Worm (Caenorhabditis elegans) whole organism, midembryonic: ENCODE measurements around the gene Y54F10BM.20.

Experiments
- flt-1 ChIP-seq: fragments of 200-800 bp; sonication (Bioruptor generic); IDR thresholded peaks from 2 replicates; pipeline ENCODE4 v1.3.6; 2022; ENCODE audit warnings: missing genetic modification characterization, missing compliant biosample characterization
- med-1 ChIP-seq: sonication (generic microtip); optimal IDR thresholded peaks from 2 replicates; lab custom pipeline; 2017; ENCODE audit warnings: missing genetic modification characterization, mild to moderate bottlenecking, missing compliant biosample characterization, antibody characterized with exemption, missing genetic modification reagents; ENCODE audit not compliant: insufficient read depth
- ref-1 ChIP-seq: fragments of 200-800 bp; sonication (Bioruptor generic); conservative IDR thresholded peaks from 2 replicates; pipeline ENCODE4 v1.3.6; 2022; ENCODE audit warnings: missing genetic modification reagents, missing genetic modification characterization, missing compliant biosample characterization
- ztf-29 ChIP-seq: fragments of 200-800 bp; sonication (Bioruptor generic); IDR thresholded peaks from 2 replicates; pipeline ENCODE4 v1.3.6; 2022; ENCODE audit warnings: missing genetic modification reagents, missing genetic modification characterization, missing compliant biosample characterization

ce11 chrIII:2316439-2316838 is 8.4 kb downstream of the Y54F10BM.20 start:
- TF ChIP-seq flt-1 (GFP tag; lab: Robert Waterston, UW) (no peak), med-1 (no peak), ztf-29 (GFP tag; lab: Robert Waterston, UW) (no peak), ref-1 (no peak)
